Worm (Caenorhabditis elegans) whole organism, young adult: Measurements from ENCODE around the gene R02D5.1.

Experiments
- B0336.3 ChIP-seq: fragments of 200-800 bp; sonication (Bioruptor generic); IDR thresholded peaks from 2 replicates; pipeline ENCODE4 v1.3.6; 2022; ENCODE audit warnings: missing genetic modification characterization, missing compliant biosample characterization
- F22D6.2 ChIP-seq: sonication (generic microtip); optimal IDR thresholded peaks from 2 replicates; lab custom pipeline; 2016; ENCODE audit warnings: mild to moderate bottlenecking, missing genetic modification characterization, missing compliant biosample characterization
- F37B4.10 ChIP-seq: fragments of 200-800 bp; sonication (Bioruptor generic); IDR thresholded peaks from 2 replicates; pipeline ENCODE4 v1.3.6; 2022; ENCODE audit warnings: missing genetic modification characterization, missing compliant biosample characterization
- F39B2.1 ChIP-seq: fragments of 200-800 bp; sonication (Bioruptor generic); IDR thresholded peaks from 2 replicates; pipeline ENCODE4 v1.3.6; 2022; ENCODE audit warnings: missing genetic modification reagents, missing genetic modification characterization, missing compliant biosample characterization
- F55B11.4 ChIP-seq: sonication (generic microtip); optimal IDR thresholded peaks from 2 replicates; lab custom pipeline; 2016; ENCODE audit warnings: missing compliant biosample characterization, missing genetic modification characterization, borderline replicate concordance; ENCODE audit not compliant: insufficient read depth
- F57A8.1 ChIP-seq: fragments of 200-800 bp; sonication (Bioruptor generic); optimal IDR thresholded peaks from 2 replicates; lab custom pipeline; 2018; ENCODE audit warnings: mild to moderate bottlenecking, missing genetic modification characterization, moderate library complexity, missing compliant biosample characterization
- K12H6.12 ChIP-seq: fragments of 200-800 bp; sonication (Bioruptor generic); optimal IDR thresholded peaks from 2 replicates; lab custom pipeline; 2018; ENCODE audit warnings: mild to moderate bottlenecking, missing genetic modification characterization, missing compliant biosample characterization
- Y53F4B.3 ChIP-seq: fragments of 200-800 bp; sonication (Bioruptor generic); IDR thresholded peaks from 2 replicates; pipeline ENCODE4 v1.3.6; 2022; ENCODE audit warnings: missing genetic modification reagents, missing genetic modification characterization, missing compliant biosample characterization
- Y95B8A.8 ChIP-seq: fragments of 200-800 bp; sonication (Bioruptor generic); IDR thresholded peaks from 2 replicates; pipeline ENCODE4 v1.3.6; 2022; ENCODE audit warnings: missing genetic modification reagents, missing genetic modification characterization, missing compliant biosample characterization
- aptf-2 ChIP-seq: fragments of 200-800 bp; sonication (Bioruptor generic); conservative IDR thresholded peaks from 2 replicates; pipeline ENCODE4 v1.3.6; 2022; ENCODE audit warnings: missing genetic modification reagents, missing genetic modification characterization, missing compliant biosample characterization
- atf-7 ChIP-seq: sonication (generic microtip); optimal IDR thresholded peaks from 2 replicates; lab custom pipeline; 2017; ENCODE audit warnings: mild to moderate bottlenecking, missing genetic modification characterization, missing compliant biosample characterization
- athp-1 ChIP-seq: sonication (generic microtip); optimal IDR thresholded peaks from 2 replicates; lab custom pipeline; 2017; ENCODE audit warnings: mild to moderate bottlenecking, missing genetic modification characterization, missing compliant biosample characterization
- attf-5 ChIP-seq: fragments of 200-800 bp; sonication (Bioruptor generic); optimal IDR thresholded peaks from 2 replicates; lab custom pipeline; 2018; ENCODE audit warnings: mild to moderate bottlenecking, missing genetic modification characterization, missing compliant biosample characterization
- ccch-3 ChIP-seq: fragments of 200-800 bp; sonication (Bioruptor generic); optimal IDR thresholded peaks from 2 replicates; lab custom pipeline; 2018; ENCODE audit warnings: mild to moderate bottlenecking, missing genetic modification characterization, missing compliant biosample characterization
- cebp-1 ChIP-seq, 2 experiments: fragments of 200-800 bp in 1 of 2; sonication (Bioruptor generic) in 1 of 2; sonication (generic microtip) in 1 of 2; IDR thresholded peaks in 1 of 2; optimal IDR thresholded peaks in 1 of 2; 2 replicates each; pipeline versions ENCODE4 v1.3.6 to Lab custom; 2017 to 2022; ENCODE audit warnings: missing compliant biosample characterization in 2 of 2, missing genetic modification characterization in 2 of 2, mild to moderate bottlenecking in 1 of 2, missing genetic modification reagents in 1 of 2, moderate library complexity in 1 of 2
- cebp-2 ChIP-seq: fragments of 200-800 bp; sonication (Bioruptor generic); IDR thresholded peaks from 2 replicates; pipeline ENCODE4 v1.3.6; 2022; ENCODE audit warnings: missing genetic modification characterization, missing compliant biosample characterization
- ceh-58 ChIP-seq: fragments of 200-800 bp; sonication (Bioruptor generic); IDR thresholded peaks from 2 replicates; pipeline ENCODE4 v1.3.6; 2022; ENCODE audit warnings: missing genetic modification characterization, missing compliant biosample characterization
- ceh-91 ChIP-seq: fragments of 200-800 bp; sonication (Bioruptor generic); IDR thresholded peaks from 2 replicates; pipeline ENCODE4 v1.3.6; 2022; ENCODE audit warnings: missing genetic modification reagents, missing genetic modification characterization, missing compliant biosample characterization
- ekl-4 ChIP-seq: fragments of 200-800 bp; sonication (Bioruptor generic); IDR thresholded peaks from 2 replicates; pipeline ENCODE4 v1.3.6; 2022; ENCODE audit warnings: missing genetic modification reagents, missing genetic modification characterization, missing compliant biosample characterization
- fkh-3 ChIP-seq: sonication (generic microtip); optimal IDR thresholded peaks from 2 replicates; lab custom pipeline; 2016; ENCODE audit warnings: mild to moderate bottlenecking, missing genetic modification characterization, missing compliant biosample characterization
- him-1 ChIP-seq: sonication (generic microtip); optimal IDR thresholded peaks from 2 replicates; lab custom pipeline; 2016; ENCODE audit warnings: missing genotype, missing genetic modification reagents, missing genetic modification characterization, missing compliant biosample characterization
- hmg-1.2 ChIP-seq: fragments of 200-800 bp; sonication (Bioruptor generic); IDR thresholded peaks from 2 replicates; pipeline ENCODE4 v1.3.6; 2022; ENCODE audit warnings: missing genetic modification reagents, missing genetic modification characterization, missing compliant biosample characterization
- hmg-20 ChIP-seq: fragments of 200-800 bp; sonication (Bioruptor generic); IDR thresholded peaks from 2 replicates; pipeline ENCODE4 v1.3.6; 2022; ENCODE audit warnings: missing genetic modification reagents, missing genetic modification characterization, missing compliant biosample characterization
- hsf-1 ChIP-seq: fragments of 200-800 bp; sonication (Bioruptor generic); IDR thresholded peaks from 2 replicates; pipeline ENCODE4 v1.3.6; 2022; ENCODE audit warnings: missing genetic modification reagents, missing genetic modification characterization, missing compliant biosample characterization
- lag-1 ChIP-seq: fragments of 200-800 bp; sonication (Bioruptor generic); IDR thresholded peaks from 2 replicates; pipeline ENCODE4 v1.3.6; 2022; ENCODE audit warnings: missing genetic modification reagents, missing genetic modification characterization, missing compliant biosample characterization
- let-526 ChIP-seq: fragments of 200-800 bp; sonication (Bioruptor generic); IDR thresholded peaks from 2 replicates; pipeline ENCODE4 v1.3.6; 2022; ENCODE audit warnings: missing genetic modification reagents, missing genetic modification characterization, missing compliant biosample characterization
- let-607 ChIP-seq, 2 experiments: fragments of 200-800 bp in 1 of 2; sonication (Bioruptor generic) in 1 of 2; sonication (generic microtip) in 1 of 2; optimal IDR thresholded peaks; 2 replicates each; lab custom pipeline; 2016 to 2018; ENCODE audit warnings: mild to moderate bottlenecking in 2 of 2, missing compliant biosample characterization in 2 of 2, missing genetic modification characterization in 2 of 2, moderate library complexity in 2 of 2, missing genotype in 1 of 2
- lin-40 ChIP-seq: sonication (generic microtip); optimal IDR thresholded peaks from 2 replicates; lab custom pipeline; 2016; ENCODE audit warnings: missing genetic modification characterization, mild to moderate bottlenecking, missing compliant biosample characterization, missing genotype, missing genetic modification reagents
- lir-1 ChIP-seq: fragments of 200-800 bp; sonication (Bioruptor generic); conservative IDR thresholded peaks from 2 replicates; pipeline ENCODE4 v1.3.6; 2022; ENCODE audit warnings: missing genetic modification reagents, missing genetic modification characterization, missing compliant biosample characterization
- madf-3 ChIP-seq: fragments of 200-800 bp; sonication (Bioruptor generic); IDR thresholded peaks from 2 replicates; pipeline ENCODE4 v1.3.6; 2022; ENCODE audit warnings: missing genetic modification reagents, missing genetic modification characterization, missing compliant biosample characterization
- madf-6 ChIP-seq: fragments of 200-800 bp; sonication (Bioruptor generic); IDR thresholded peaks from 2 replicates; pipeline ENCODE4 v1.3.6; 2022; ENCODE audit warnings: missing genetic modification reagents, missing genetic modification characterization, missing compliant biosample characterization
- mcd-1 ChIP-seq: fragments of 200-800 bp; sonication (Bioruptor generic); IDR thresholded peaks from 2 replicates; pipeline ENCODE4 v1.3.6; 2022; ENCODE audit warnings: missing genetic modification reagents, missing genetic modification characterization, missing compliant biosample characterization
- nfya-1 ChIP-seq: sonication (generic microtip); optimal IDR thresholded peaks from 2 replicates; lab custom pipeline; 2017; ENCODE audit warnings: antibody characterized with exemption, missing compliant biosample characterization, missing genetic modification characterization, borderline replicate concordance; ENCODE audit not compliant: insufficient read depth
- nfya-2 ChIP-seq: fragments of 200-800 bp; sonication (Bioruptor generic); IDR thresholded peaks from 2 replicates; pipeline ENCODE4 v1.3.6; 2022; ENCODE audit warnings: missing genetic modification reagents, missing genetic modification characterization, missing compliant biosample characterization
- nhr-80 ChIP-seq: sonication (generic microtip); optimal IDR thresholded peaks from 2 replicates; lab custom pipeline; 2016; ENCODE audit warnings: missing genetic modification characterization, missing compliant biosample characterization
- pbrm-1 ChIP-seq: fragments of 200-800 bp; sonication (Bioruptor generic); IDR thresholded peaks from 2 replicates; pipeline ENCODE4 v1.3.6; 2022; ENCODE audit warnings: missing genetic modification reagents, missing genetic modification characterization, missing compliant biosample characterization
- rcor-1 ChIP-seq: fragments of 200-800 bp; sonication (Bioruptor generic); IDR thresholded peaks from 2 replicates; pipeline ENCODE4 v1.3.6; 2022; ENCODE audit warnings: missing genetic modification reagents, missing genetic modification characterization, missing compliant biosample characterization
- repo-1 ChIP-seq: sonication (generic microtip); optimal IDR thresholded peaks from 2 replicates; lab custom pipeline; 2017; ENCODE audit warnings: mild to moderate bottlenecking, missing genetic modification characterization, missing compliant biosample characterization
- rpc-1 ChIP-seq, 2 experiments: fragments of 150-350 bp in 1 of 2; sonication (generic microtip) in 1 of 2; optimal IDR thresholded peaks; 2 replicates each; lab custom pipeline; 2014 to 2018; ENCODE audit warnings: missing biosample characterization in 1 of 2, missing genetic modification characterization in 1 of 2, missing genetic modification reagents in 1 of 2, missing genotype in 1 of 2
- snpc-1.3 ChIP-seq: sonication (generic microtip); optimal IDR thresholded peaks from 2 replicates; lab custom pipeline; 2017; ENCODE audit warnings: missing genetic modification characterization, mild to moderate bottlenecking, missing compliant biosample characterization, antibody characterized with exemption, moderate library complexity, missing genotype, missing genetic modification reagents; ENCODE audit not compliant: insufficient read depth
- snpc-3.4 ChIP-seq: sonication (generic microtip); optimal IDR thresholded peaks from 2 replicates; lab custom pipeline; 2017; ENCODE audit warnings: missing genetic modification characterization, mild to moderate bottlenecking, missing compliant biosample characterization, antibody characterized with exemption, moderate library complexity, missing genotype, missing genetic modification reagents
- somi-1 ChIP-seq: fragments of 200-800 bp; sonication (Bioruptor generic); optimal IDR thresholded peaks from 2 replicates; lab custom pipeline; 2018; ENCODE audit warnings: mild to moderate bottlenecking, missing genetic modification characterization, missing compliant biosample characterization
- sptf-2 ChIP-seq: fragments of 200-800 bp; sonication (Bioruptor generic); optimal IDR thresholded peaks from 2 replicates; lab custom pipeline; 2018; ENCODE audit warnings: mild to moderate bottlenecking, missing genetic modification characterization, missing compliant biosample characterization
- unc-62 ChIP-seq: fragments of 150-350 bp; optimal IDR thresholded peaks from 2 replicates; lab custom pipeline; 2014; ENCODE audit warnings: missing biosample characterization, missing genetic modification reagents, missing genetic modification characterization
- ztf-26 ChIP-seq: sonication (generic microtip); optimal IDR thresholded peaks from 2 replicates; lab custom pipeline; 2017; ENCODE audit warnings: missing genetic modification characterization, missing compliant biosample characterization

The R02D5.1 gene

DNA sequence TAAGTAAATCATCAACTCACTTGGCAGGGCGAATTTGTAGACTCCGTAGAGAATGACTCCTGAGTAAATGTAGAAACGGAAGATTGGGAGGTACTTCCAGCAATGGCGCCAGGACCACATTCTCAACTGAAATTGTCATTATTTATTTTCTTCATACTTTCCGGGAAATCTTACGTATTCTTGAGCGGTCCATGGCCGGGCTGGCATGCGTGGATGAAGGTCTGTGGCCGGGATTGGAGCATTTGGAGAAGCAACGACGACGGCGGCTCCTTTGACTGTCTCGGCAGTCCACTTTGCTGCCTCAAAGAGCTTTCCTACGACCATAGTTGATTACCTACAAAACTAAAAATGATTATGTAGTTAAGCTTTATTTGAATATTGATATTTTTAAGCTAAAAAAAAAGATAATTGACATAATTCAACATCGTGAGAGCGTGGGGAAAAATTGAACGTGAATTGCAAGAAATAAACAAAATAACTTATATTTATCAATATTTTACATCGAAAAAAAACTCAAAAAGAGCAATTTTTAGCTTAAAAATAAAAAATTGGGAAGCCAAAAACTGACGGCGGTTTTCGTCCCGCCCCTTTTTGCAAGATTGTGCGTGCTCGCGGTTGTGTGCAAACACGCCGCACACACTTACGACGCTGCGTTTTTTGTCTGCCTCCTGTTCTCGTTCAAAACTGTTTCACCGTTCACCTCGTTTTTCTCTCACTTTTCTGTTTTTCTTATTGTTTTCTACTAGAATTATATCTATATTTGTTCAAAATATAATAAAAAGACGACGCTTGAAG lies 15.9 kb downstream of the R02D5.1 start, which contains the start of gene ril-1 (continued):
- TF ChIP-seq let-526 = no peak
- TF ChIP-seq ceh-58 = no peak
- no peak for TF ChIP-seq Y53F4B.3 (GFP tag; lab: Robert Waterston, UW)
- no peak for TF ChIP-seq repo-1 (tag; lab: Kevin White, UChicago)
- no peak for TF ChIP-seq hmg-20 (GFP tag; lab: Robert Waterston, UW)
- no peak for TF ChIP-seq somi-1
- TF ChIP-seq F37B4.10 (GFP tag; lab: Robert Waterston, UW) = no peak
- no peak for TF ChIP-seq lag-1
- 0 out of 2 replicates have a peak, but pooled peaks have one; percentile 12 for TF ChIP-seq pbrm-1 (GFP tag; lab: Robert Waterston, UW)
- TF ChIP-seq madf-3 (GFP tag; lab: Robert Waterston, UW) = no peak
- peak; percentile 60 for TF ChIP-seq nhr-80 (tag; lab: Kevin White, UChicago)
- peak; percentile 50 for TF ChIP-seq mcd-1 (GFP tag; lab: Robert Waterston, UW)
- TF ChIP-seq ccch-3 (GFP tag; lab: Kevin White, UChicago) = no peak
- no peak for TF ChIP-seq lin-40 (tag; lab: Kevin White, UChicago)
- 0 out of 2 replicates have a peak, but pooled peaks have one; percentile 24 for TF ChIP-seq rcor-1 (GFP tag; lab: Robert Waterston, UW)
- no peak for TF ChIP-seq B0336.3
- TF ChIP-seq F55B11.4 (tag; lab: Kevin White, UChicago) = no peak
- TF ChIP-seq hmg-1.2 = peak; percentile 12; the same call in 1 of the 2 replicates
- no peak for TF ChIP-seq cebp-1 (GFP tag; IDR thresholded peaks at IDR 0.05; lab: Robert Waterston, UW)
- peak; percentile 13 for TF ChIP-seq cebp-1 (tag; optimal IDR thresholded peaks at IDR 0.05; lab: Kevin White, UChicago)
- no peak for TF ChIP-seq ztf-26 (tag; lab: Kevin White, UChicago)
- peak; percentile 81 for TF ChIP-seq attf-5 (GFP tag; lab: Kevin White, UChicago)
- 0 out of 2 replicates have a peak, but pooled peaks have one; percentile 7 for TF ChIP-seq madf-6 (GFP tag; lab: Robert Waterston, UW)
- TF ChIP-seq, all 124 proteins: peak for 18

DNA sequence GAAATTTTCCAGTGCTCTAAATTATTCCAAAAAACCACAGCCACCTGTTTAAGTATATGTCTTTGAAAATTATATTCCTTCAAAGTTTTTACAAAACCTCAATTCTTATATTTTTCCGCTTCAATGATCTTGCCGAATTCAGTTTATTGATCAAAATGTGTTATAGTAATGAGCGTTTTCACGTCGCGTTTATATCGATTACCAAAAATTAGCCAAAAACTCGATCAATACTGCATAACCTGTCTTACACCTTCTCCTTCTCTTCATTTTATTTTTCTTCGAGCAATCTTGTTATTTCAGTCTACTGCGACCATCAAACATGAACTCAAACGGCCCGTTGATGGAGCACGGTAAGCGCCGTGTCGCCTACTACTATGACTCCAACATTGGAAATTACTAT lies 17.0 kb downstream of the R02D5.1 start, which contains the start of gene hda-1:
Gene hda-1 (plus strand): TSS at position 301 of the 400 bp plus-strand sequence.
- TF ChIP-seq madf-3 (GFP tag; lab: Robert Waterston, UW) (no peak), him-1 (no peak), cebp-2 (GFP tag; lab: Robert Waterston, UW) (no peak), hmg-20 (GFP tag; lab: Robert Waterston, UW) (no peak), B0336.3 (no peak), atf-7 (tag; lab: Kevin White, UChicago) (no peak), F57A8.1 (GFP tag; lab: Kevin White, UChicago) (no peak), K12H6.12 (no peak), mcd-1 (GFP tag; lab: Robert Waterston, UW) (no peak), F37B4.10 (GFP tag; lab: Robert Waterston, UW) (no peak), ceh-91 (no peak), unc-62 (GFP tag; lab: Kevin White, UChicago) (no peak), athp-1 (no peak), aptf-2 (no peak), snpc-3.4 (no peak), Y95B8A.8 (GFP tag; lab: Robert Waterston, UW) (no peak), fkh-3 (tag; lab: Kevin White, UChicago) (no peak), lin-40 (tag; lab: Kevin White, UChicago) (no peak)

ce11 chrV:14527210-14527609 lies 19.2 kb downstream of the R02D5.1 start:
- no peak for TF ChIP-seq hsf-1 (GFP tag; lab: Robert Waterston, UW)
- no peak for TF ChIP-seq F39B2.1 (GFP tag; lab: Robert Waterston, UW)
- no peak for TF ChIP-seq snpc-1.3 (tag; lab: Kevin White, UChicago)
- no peak for TF ChIP-seq nfya-2 (GFP tag; lab: Robert Waterston, UW)
- TF ChIP-seq rpc-1 (optimal IDR thresholded peaks at IDR 0.05; lab: Kevin White, UChicago) = no peak
- TF ChIP-seq rpc-1 (tag; optimal IDR thresholded peaks at IDR 0.05; lab: Kevin White, UChicago) = no peak
- TF ChIP-seq let-607 (tag; optimal IDR thresholded peaks at IDR 0.05; lab: Kevin White, UChicago) = no peak
- no peak for TF ChIP-seq sptf-2 (GFP tag; lab: Kevin White, UChicago)
- no peak for TF ChIP-seq ekl-4 (GFP tag; lab: Robert Waterston, UW)
- no peak for TF ChIP-seq nfya-1 (tag; lab: Kevin White, UChicago)
- no peak for TF ChIP-seq lir-1 (GFP tag; lab: Robert Waterston, UW)
- TF ChIP-seq F22D6.2 (tag; lab: Kevin White, UChicago) = no peak
